Worm (Caenorhabditis elegans) whole organism, L4 larva: ENCODE results near the gene C54C6.4.
A peak's percentile ranks its signal among the peaks of the same experiment; 100 is the strongest.

Experiments
- F37D6.2 ChIP-seq: sonication (generic microtip); optimal IDR thresholded peaks from 2 replicates; lab custom pipeline; 2016; ENCODE audit warnings: mild to moderate bottlenecking, missing genetic modification characterization, missing compliant biosample characterization
- F49E8.2 ChIP-seq: sonication (generic microtip); optimal IDR thresholded peaks from 2 replicates; lab custom pipeline; 2016; ENCODE audit warnings: missing compliant biosample characterization, mild to moderate bottlenecking, missing genetic modification characterization, borderline replicate concordance
- aha-1 ChIP-seq: fragments of 150-350 bp; peaks from one replicate; lab custom pipeline; 2014; ENCODE audit warnings: missing biosample characterization, missing genetic modification characterization
- aly-2 ChIP-seq: sonication (generic microtip); optimal IDR thresholded peaks from 2 replicates; lab custom pipeline; 2018; ENCODE audit warnings: missing biosample characterization, missing genetic modification characterization
- ceh-32 ChIP-seq: sonication (generic microtip); optimal IDR thresholded peaks from 2 replicates; lab custom pipeline; 2016; ENCODE audit warnings: mild to moderate bottlenecking, missing genetic modification characterization, missing compliant biosample characterization; ENCODE audit not compliant: poor library complexity
- ces-1 ChIP-seq: fragments of 150-350 bp; sonication (generic microtip); optimal IDR thresholded peaks from 4 replicates; lab custom pipeline; 2014; ENCODE audit warnings: missing biosample characterization, missing genetic modification reagents, missing genetic modification characterization
- dve-1 ChIP-seq: sonication (generic microtip); optimal IDR thresholded peaks from 2 replicates; lab custom pipeline; 2017; ENCODE audit warnings: antibody characterized with exemption, mild to moderate bottlenecking, missing genetic modification characterization, missing compliant biosample characterization; ENCODE audit not compliant: insufficient read depth
- fkh-10 ChIP-seq: fragments of 150-350 bp; optimal IDR thresholded peaks from 2 replicates; lab custom pipeline; 2014; ENCODE audit warnings: missing biosample characterization, missing genetic modification reagents, missing genetic modification characterization
- fos-1 ChIP-seq: fragments of 150-350 bp; optimal IDR thresholded peaks from 2 replicates; lab custom pipeline; 2014; ENCODE audit warnings: missing biosample characterization, missing genetic modification characterization
- hif-1 ChIP-seq, 2 experiments: sonication (generic microtip); optimal IDR thresholded peaks; 2 replicates each; lab custom pipeline; 2016 to 2017; ENCODE audit warnings: missing compliant biosample characterization in 2 of 2, missing genetic modification characterization in 2 of 2, missing genetic modification reagents in 2 of 2, missing genotype in 2 of 2, mild to moderate bottlenecking in 1 of 2
- hmg-1.1 ChIP-seq: fragments of 200-800 bp; sonication (Bioruptor generic); IDR thresholded peaks from 2 replicates; pipeline ENCODE4 v1.3.6; 2022; ENCODE audit warnings: missing genetic modification reagents, missing genetic modification characterization, missing compliant biosample characterization
- madf-5 ChIP-seq, 2 experiments: fragments of 200-800 bp; sonication (Bioruptor generic); IDR thresholded peaks; 2 replicates each; pipeline ENCODE4 v1.3.6; 2022; ENCODE audit warnings: missing compliant biosample characterization in 2 of 2, missing genetic modification characterization in 2 of 2
- mdl-1 ChIP-seq, 2 experiments: fragments of 150-350 bp in 1 of 2; sonication (generic microtip) in 1 of 2; optimal IDR thresholded peaks; 2 replicates each; lab custom pipeline; 2014 to 2017; ENCODE audit warnings: missing biosample characterization in 2 of 2, missing genetic modification characterization in 2 of 2
- mep-1 ChIP-seq: fragments of 150-350 bp; sonication (generic microtip); optimal IDR thresholded peaks from 3 replicates; lab custom pipeline; 2014; ENCODE audit warnings: missing biosample characterization, missing genetic modification characterization
- mes-2 ChIP-seq: sonication (generic microtip); optimal IDR thresholded peaks from 2 replicates; lab custom pipeline; 2016; ENCODE audit warnings: missing genotype, mild to moderate bottlenecking, missing genetic modification characterization, missing compliant biosample characterization; ENCODE audit not compliant: poor library complexity, severe bottlenecking
- nhr-28 ChIP-seq: fragments of 150-350 bp; optimal IDR thresholded peaks from 2 replicates; lab custom pipeline; 2014; ENCODE audit warnings: missing biosample characterization, missing genetic modification characterization
- nhr-77 ChIP-seq: fragments of 150-350 bp; optimal IDR thresholded peaks from 2 replicates; lab custom pipeline; 2014; ENCODE audit warnings: missing biosample characterization, missing genetic modification characterization
- rbr-2 ChIP-seq: sonication (generic microtip); optimal IDR thresholded peaks from 2 replicates; lab custom pipeline; 2016; ENCODE audit warnings: missing genotype, missing genetic modification characterization, missing compliant biosample characterization
- spr-1 ChIP-seq: sonication (generic microtip); optimal IDR thresholded peaks from 2 replicates; lab custom pipeline; 2016; ENCODE audit warnings: mild to moderate bottlenecking, missing genetic modification characterization, missing compliant biosample characterization
- unc-62 ChIP-seq, 3 experiments: fragments of 150-350 bp in 1 of 3; sonication (generic microtip); optimal IDR thresholded peaks in 2 of 3; peaks in 1 of 3; 1 replicate in 1 of 3; 2 replicates in 2 of 3; lab custom pipeline; 2014 to 2017; ENCODE audit warnings: missing biosample characterization in 3 of 3, missing genetic modification characterization in 3 of 3, missing genetic modification reagents in 3 of 3, missing genotype in 1 of 3
- zfp-2 ChIP-seq: sonication (generic microtip); optimal IDR thresholded peaks from 2 replicates; lab custom pipeline; 2016; ENCODE audit warnings: mild to moderate bottlenecking, missing genetic modification characterization, missing compliant biosample characterization

C54C6.4 gene

ce11 chrIII:3601271-3601670, 47.8 kb downstream of the C54C6.4 start (continued):
- TF ChIP-seq ces-1 (GFP tag; lab: Kevin White, UChicago): no peak
- no peak for TF ChIP-seq aha-1 (tag; lab: Kevin White, UChicago)
- TF ChIP-seq madf-5 (GFP tag; IDR thresholded peaks at IDR 0.05; lab: Robert Waterston, UW): no peak
- TF ChIP-seq spr-1 (tag; lab: Kevin White, UChicago): no peak
- no peak for TF ChIP-seq nhr-28 (tag; lab: Kevin White, UChicago)
- no peak for TF ChIP-seq nhr-77 (tag; lab: Kevin White, UChicago)
- no peak for TF ChIP-seq mep-1 (tag; lab: Kevin White, UChicago)
- no peak for TF ChIP-seq zfp-2 (tag; lab: Kevin White, UChicago)
- TF ChIP-seq aly-2 (tag; lab: Kevin White, UChicago): no peak
- peak in 1 of 2 experiments; percentile 1 for TF ChIP-seq mdl-1 (tag; optimal IDR thresholded peaks at IDR 0.05; lab: Kevin White, UChicago)
- no peak for TF ChIP-seq F49E8.2
- no peak for TF ChIP-seq dve-1
- no peak for TF ChIP-seq fos-1
- no peak for TF ChIP-seq F37D6.2 (tag; lab: Kevin White, UChicago)
- TF ChIP-seq fkh-10: no peak
- no peak for TF ChIP-seq hif-1 (tag; optimal IDR thresholded peaks at IDR 0.05; lab: Kevin White, UChicago)
- no peak for TF ChIP-seq hmg-1.1 (GFP tag; lab: Robert Waterston, UW)
- TF ChIP-seq rbr-2 (tag; lab: Kevin White, UChicago): peak; percentile 6
- no peak for TF ChIP-seq ceh-32 (tag; lab: Kevin White, UChicago)

ce11 chrIII:3605681-3606080, 52.2 kb downstream of the C54C6.4 start:
- peak in 1 of 2 experiments; percentile 84 for TF ChIP-seq unc-62 (GFP tag; optimal IDR thresholded peaks at IDR 0.05 in 1 of 2; lab: Kevin White, UChicago)
- no peak for TF ChIP-seq unc-62 (tag; optimal IDR thresholded peaks at IDR 0.05; lab: Kevin White, UChicago)
- TF ChIP-seq mes-2 (tag; lab: Kevin White, UChicago): no peak
- TF ChIP-seq, all 104 proteins: peak for 1
